Fruit fly (Drosophila melanogaster): Measurements from ENCODE around the gene ema.

The ema gene

dm6 chr3R:16449187-16449973 is 7.9 kb upstream of the ema start (continued):
- TF ChIP-seq CoRest (tag; optimal IDR thresholded peaks at IDR 0.05) (peak; percentile 95), vnd (GFP tag; IDR thresholded peaks at IDR 0.05; ENCODE audit: partially characterized antibody) (peak; percentile 12; the same call in 1 of the 3 replicates), CG31365 (tag; optimal IDR thresholded peaks at IDR 0.05) (peak; percentile 75), wor (GFP tag; IDR thresholded peaks at IDR 0.05) (peak; percentile 94), luna (GFP tag; optimal IDR thresholded peaks at IDR 0.05) (no peak), CG18619 (GFP tag; optimal IDR thresholded peaks at IDR 0.05) (peak; percentile 89), oc (tag; optimal IDR thresholded peaks at IDR 0.05) (peak; percentile 96), Asciz (GFP tag; optimal IDR thresholded peaks at IDR 0.05) (peak; percentile 94), Nf-YC (tag; optimal IDR thresholded peaks at IDR 0.05) (peak; percentile 70), CG18764 (GFP tag; optimal IDR thresholded peaks at IDR 0.05) (peak; percentile 86), CG14965 (GFP tag; optimal IDR thresholded peaks at IDR 0.05; ENCODE audit: borderline replicate concordance) (peak; percentile 73), dati (GFP tag; IDR thresholded peaks at IDR 0.05) (peak; percentile 95), scrt (GFP tag; optimal IDR thresholded peaks at IDR 0.05) (peak; percentile 63), CG4707 (GFP tag; optimal IDR thresholded peaks at IDR 0.05) (peak; percentile 90), Xrp1 (GFP tag; IDR thresholded peaks at IDR 0.05) (peak; percentile 98), CG14014 (GFP tag; IDR thresholded peaks at IDR 0.05) (peak; percentile 89), Spps (tag; optimal IDR thresholded peaks at IDR 0.05) (peak; percentile 94), ERR (GFP tag; optimal IDR thresholded peaks at IDR 0.05) (peak; percentile 83), CG12104 (GFP tag; optimal IDR thresholded peaks at IDR 0.05) (peak; percentile 88), exex (tag; optimal IDR thresholded peaks at IDR 0.05) (peak; percentile 13), sens (GFP tag) (peak; percentile 99), C15 (GFP tag; IDR thresholded peaks at IDR 0.05) (peak; percentile 83; the same call in 1 of the 3 replicates), CG4404 (GFP tag; IDR thresholded peaks at IDR 0.05) (peak; percentile 95), repo (GFP tag; optimal IDR thresholded peaks at IDR 0.05) (peak; percentile 95), ab (GFP tag; optimal IDR thresholded peaks at IDR 0.05) (peak; percentile 85), nmo (GFP tag; optimal IDR thresholded peaks at IDR 0.05) (peak; percentile 97), row (GFP tag; IDR thresholded peaks at IDR 0.05) (peak; percentile 93), CG10321 (GFP tag; IDR thresholded peaks at IDR 0.05) (peak; percentile 34; the same call in 1 of the 2 replicates), bsh (GFP tag; optimal IDR thresholded peaks at IDR 0.05) (peak; percentile 95 to 99), CG2116 (GFP tag; optimal IDR thresholded peaks at IDR 0.05) (peak; percentile 43), nau (GFP tag; optimal IDR thresholded peaks at IDR 0.05) (peak; percentile 77), Hr78 (GFP tag; optimal IDR thresholded peaks at IDR 0.05) (peak in 1 of 2 experiments; percentile 85), sisA (GFP tag; IDR thresholded peaks at IDR 0.05) (peak; percentile 98), CG17359 (tag; optimal IDR thresholded peaks at IDR 0.05) (peak; percentile 97), CG2129 (GFP tag; IDR thresholded peaks at IDR 0.05; ENCODE audit: partially characterized antibody) (no peak), Sin3A (optimal IDR thresholded peaks at IDR 0.05) (no peak), stc (GFP tag; IDR thresholded peaks at IDR 0.05) (peak; percentile 89), CG9797 (GFP tag; optimal IDR thresholded peaks at IDR 0.05) (peak; percentile 44), CrebB (tag; optimal IDR thresholded peaks at IDR 0.05) (peak; percentile 77), MBD-R2 (GFP tag; IDR thresholded peaks at IDR 0.05) (peak; percentile 52), Nf-YA (GFP tag; IDR thresholded peaks at IDR 0.05) (peak; percentile 91), TFAM (GFP tag; optimal IDR thresholded peaks at IDR 0.05) (peak; percentile 89), pnt (GFP tag; optimal IDR thresholded peaks at IDR 0.05) (peak; percentile 96), dysf (GFP tag; IDR thresholded peaks at IDR 0.05) (peak; percentile 92), ems (GFP tag; optimal IDR thresholded peaks at IDR 0.05) (peak; percentile 93), Hr39 (optimal IDR thresholded peaks at IDR 0.05) (no peak), CG33213 (GFP tag; optimal IDR thresholded peaks at IDR 0.05) (peak; percentile 92), CG4328 (GFP tag; optimal IDR thresholded peaks at IDR 0.05) (peak; percentile 86), CG12659 (GFP tag; optimal IDR thresholded peaks at IDR 0.05) (peak; percentile 88)
